Worm (Caenorhabditis elegans): ENCODE measurements around the gene rol-6.

The rol-6 gene

DNA sequence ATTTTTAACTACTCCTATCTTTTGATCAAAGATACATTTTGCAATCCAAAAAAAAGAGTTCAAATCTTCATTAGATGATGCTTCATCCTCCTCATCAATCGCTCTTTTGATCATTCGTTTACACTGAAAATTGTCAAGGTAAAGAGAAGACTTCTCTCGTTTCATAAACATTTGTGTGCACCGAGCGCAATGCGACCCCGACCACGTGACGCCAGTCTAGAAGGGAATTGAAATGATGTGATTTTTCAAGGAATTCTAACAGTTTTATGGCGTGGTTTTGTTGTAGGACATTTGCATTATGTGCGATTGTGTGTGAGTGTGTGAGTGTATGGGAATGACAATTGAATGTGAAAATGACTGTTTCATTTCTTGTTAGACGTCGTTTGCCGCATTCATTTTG, 8.4 kb downstream of the rol-6 start:
- TF ChIP-seq W03F9.2 (tag; optimal IDR thresholded peaks at IDR 0.05) (no peak), dao-5 (tag; optimal IDR thresholded peaks at IDR 0.05) (no peak), him-1 (tag; optimal IDR thresholded peaks at IDR 0.05) (no peak)

DNA sequence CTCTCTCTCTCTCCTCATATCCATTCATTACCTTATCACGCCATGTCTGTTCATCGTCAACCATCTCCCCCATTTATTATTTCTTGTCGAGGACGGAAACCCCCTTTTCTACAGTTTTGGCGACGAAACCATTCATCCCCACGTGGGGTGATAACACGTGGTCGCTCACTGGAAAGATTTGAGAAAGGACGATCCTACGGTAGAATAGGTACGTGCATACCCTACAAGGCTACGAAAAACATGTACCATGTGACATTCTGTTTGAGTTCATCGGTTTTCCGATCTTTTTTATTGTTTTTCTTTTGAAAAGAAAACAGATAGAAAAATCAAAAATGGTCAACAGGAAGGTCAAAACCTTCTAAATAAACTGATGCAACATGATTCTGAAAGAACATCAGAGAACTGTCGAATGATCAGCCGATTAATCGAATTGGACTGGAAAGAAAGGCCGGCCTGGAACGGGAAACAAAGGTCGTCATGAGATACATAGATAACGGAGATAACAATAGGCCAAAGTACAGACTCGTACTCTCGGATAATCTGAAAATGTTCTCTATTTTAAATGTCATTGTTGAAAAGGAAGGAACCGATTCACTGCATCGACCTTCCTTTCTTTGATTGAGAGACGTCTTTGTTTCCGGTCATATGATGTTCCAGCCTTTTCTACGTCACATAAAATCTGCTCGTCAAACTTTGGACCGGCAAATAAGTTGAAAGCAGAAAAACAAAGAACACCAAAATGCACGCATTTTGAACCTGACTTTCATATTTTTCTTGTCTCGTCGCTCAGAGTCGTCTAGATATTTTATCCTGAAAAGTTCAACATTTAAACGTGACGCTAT, 9.4 kb downstream of the rol-6 start:
- TF ChIP-seq W03F9.2 (tag; optimal IDR thresholded peaks at IDR 0.05): no peak
- TF ChIP-seq him-1 (tag; optimal IDR thresholded peaks at IDR 0.05): no peak
- no peak for TF ChIP-seq dao-5 (tag; optimal IDR thresholded peaks at IDR 0.05)

DNA sequence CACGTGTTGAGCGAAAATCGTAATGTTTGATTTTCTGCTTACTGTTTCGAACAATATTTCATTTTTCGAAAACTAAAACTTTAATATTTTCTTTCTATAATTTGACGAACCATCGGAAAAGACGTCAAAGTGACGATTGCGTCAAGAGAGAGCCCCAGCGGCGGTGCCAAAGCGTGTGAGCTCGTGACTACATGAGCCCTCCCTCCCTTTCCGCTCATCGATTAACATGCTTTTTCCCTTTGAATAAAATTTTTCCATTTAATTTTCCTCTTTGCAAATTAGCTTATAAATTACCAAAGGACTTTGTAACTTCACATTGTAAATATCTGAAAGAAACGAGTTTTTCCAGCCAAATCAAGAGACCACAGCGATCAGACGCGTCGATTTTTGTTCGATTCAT, 10.1 kb downstream of the rol-6 start:
- TF ChIP-seq him-1 (tag; optimal IDR thresholded peaks at IDR 0.05) (no peak), W03F9.2 (tag; optimal IDR thresholded peaks at IDR 0.05) (no peak), dao-5 (tag; optimal IDR thresholded peaks at IDR 0.05) (no peak)

DNA sequence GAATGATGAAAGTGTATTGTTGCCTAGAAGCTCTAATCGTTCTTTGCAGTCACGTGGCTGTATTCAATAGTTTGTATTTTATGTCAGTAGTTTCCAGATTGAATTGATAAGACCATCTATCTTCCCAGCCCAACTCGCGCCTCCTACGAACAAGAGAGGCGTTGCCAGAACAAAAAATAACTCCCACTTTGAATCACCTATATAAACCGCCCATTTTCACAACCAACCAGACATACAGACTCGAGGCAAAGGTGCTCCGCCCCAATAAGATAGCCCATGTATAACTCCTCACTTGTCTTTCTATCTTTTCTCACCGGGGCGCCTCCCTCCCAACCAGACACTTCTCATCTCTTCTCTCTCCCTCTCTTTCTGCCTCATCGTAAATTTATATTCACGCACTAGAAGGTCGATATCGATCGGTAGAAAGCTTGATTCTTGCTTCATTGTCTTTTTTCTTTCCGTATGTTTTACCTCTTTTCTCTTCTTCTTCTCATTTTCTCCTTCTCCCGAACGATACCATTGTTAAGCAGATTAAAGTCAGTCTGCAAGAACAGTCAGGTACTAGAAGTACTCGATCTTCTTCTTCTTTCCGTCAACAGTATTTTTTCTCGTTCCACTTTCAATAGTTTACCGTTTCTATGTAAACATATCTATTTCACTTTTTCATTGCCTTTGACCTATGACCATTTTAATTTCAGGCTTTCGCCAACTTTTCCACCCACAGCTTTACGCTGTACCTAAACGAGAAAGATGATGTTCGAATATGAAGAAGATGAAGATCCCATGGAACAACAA, 10.7 kb downstream of the rol-6 start, which contains the start of gene mak-1:
TSS of gene mak-1 (plus strand) at position 693 of the 795 bp plus-strand sequence.
- TF ChIP-seq him-1 (tag; optimal IDR thresholded peaks at IDR 0.05) (no peak), W03F9.2 (tag; optimal IDR thresholded peaks at IDR 0.05) (no peak)

DNA sequence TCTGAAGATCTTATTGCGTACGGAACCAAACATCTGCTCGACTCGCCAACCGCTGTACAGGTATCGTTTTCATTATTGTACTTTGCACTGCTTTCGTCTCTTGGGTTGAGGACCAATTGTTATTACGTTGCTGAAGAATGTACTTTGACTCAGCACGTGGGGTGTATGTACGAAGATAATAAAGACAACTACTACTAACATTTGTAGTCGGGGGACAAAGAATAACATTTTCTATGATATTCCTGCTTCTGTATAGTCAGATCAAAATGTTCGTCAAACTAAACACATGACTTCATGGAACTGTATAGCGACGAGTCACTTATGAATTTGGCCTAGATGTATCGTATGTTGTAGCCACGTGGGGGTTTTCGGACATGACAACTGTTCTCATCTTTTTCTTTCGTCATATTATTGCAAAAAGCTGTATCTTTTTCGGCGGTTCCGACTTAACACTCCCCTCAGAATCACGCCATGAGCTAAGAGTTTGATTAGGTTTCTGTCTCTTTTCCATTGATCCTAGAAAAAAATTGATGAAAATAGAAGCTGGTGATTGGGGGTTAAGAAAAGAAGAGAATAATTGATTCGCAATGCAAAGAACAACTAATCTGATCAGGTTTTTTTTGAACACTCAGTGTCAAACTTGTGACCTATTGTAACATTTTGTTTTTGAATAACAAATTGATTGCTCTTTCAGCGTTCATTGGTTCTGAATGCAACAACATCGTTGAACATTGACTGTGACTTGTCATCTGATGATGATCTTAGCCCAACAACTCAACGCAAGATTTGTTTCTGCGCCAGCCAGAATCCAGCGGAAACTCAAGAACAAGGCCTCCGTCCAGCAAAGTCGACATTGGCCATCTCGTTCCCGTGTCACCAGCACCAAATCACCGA, 12.0 kb downstream of the rol-6 start:
- TF ChIP-seq W03F9.2 (tag; optimal IDR thresholded peaks at IDR 0.05) (no peak), dao-5 (tag; optimal IDR thresholded peaks at IDR 0.05) (no peak), him-1 (tag; optimal IDR thresholded peaks at IDR 0.05) (no peak)

DNA sequence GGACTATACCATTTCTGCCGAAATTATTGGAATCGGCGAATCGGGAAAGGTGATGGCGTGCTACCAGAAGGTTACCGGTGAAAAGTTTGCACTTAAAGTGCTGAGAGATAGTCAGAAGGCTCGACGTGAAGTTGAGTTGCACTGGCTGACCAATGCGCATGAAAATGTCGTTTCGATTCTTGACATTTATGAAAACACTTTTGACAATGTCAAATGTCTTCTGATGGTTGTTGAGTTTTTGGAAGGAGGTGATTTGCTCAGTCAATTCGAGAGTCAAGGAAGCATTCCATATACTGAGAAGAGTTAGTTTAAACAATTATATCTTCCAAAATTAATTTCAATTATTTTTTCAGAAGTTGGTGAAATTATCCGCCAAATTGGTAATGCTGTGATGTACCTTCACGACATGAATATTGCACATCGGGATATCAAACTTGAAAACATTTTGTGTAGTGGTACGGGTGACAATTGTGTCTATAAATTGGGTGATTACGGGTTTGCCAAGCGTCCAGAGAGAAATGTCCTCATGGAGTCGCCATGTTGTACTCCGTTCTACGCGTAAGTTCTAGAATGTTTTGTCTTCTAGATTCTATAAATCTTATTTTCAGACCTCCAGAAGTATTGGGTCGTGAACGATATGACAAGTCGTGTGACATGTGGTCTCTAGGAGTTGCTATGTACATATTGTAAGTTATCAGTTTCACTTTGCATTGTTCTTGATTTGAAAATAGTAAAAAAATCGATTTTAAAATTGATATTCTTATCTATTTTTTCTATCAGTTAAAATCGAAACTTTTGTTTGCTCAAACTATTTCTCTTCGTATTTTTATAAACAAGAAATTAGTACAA, 12.8 kb downstream of the rol-6 start:
- TF ChIP-seq dao-5 (tag; optimal IDR thresholded peaks at IDR 0.05) (no peak), W03F9.2 (tag; optimal IDR thresholded peaks at IDR 0.05) (no peak)

DNA sequence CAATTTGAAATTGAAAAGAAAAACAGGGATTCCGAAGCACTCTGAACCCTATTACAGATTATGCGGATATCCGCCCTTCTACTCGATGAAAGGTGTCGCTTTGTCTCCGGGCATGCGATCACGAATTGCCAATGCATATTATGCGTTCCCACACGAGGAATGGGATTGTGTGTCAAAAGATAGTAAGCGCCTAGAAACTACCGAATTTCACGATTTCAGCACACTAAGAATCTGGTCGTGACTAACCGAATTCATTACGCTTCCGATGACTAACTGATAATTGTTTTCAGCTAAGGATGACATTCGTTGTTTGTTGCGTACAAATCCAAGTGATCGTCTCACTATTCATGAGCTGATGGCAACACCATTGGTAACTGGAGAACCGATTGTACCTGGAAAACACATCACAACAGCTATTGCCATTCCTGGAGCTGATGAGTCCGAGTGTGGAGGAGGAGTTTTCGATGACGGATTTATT, 13.5 kb downstream of the rol-6 start:
- TF ChIP-seq him-1 (tag; optimal IDR thresholded peaks at IDR 0.05) (no peak), dao-5 (tag; optimal IDR thresholded peaks at IDR 0.05) (no peak), W03F9.2 (tag; optimal IDR thresholded peaks at IDR 0.05) (no peak)

DNA sequence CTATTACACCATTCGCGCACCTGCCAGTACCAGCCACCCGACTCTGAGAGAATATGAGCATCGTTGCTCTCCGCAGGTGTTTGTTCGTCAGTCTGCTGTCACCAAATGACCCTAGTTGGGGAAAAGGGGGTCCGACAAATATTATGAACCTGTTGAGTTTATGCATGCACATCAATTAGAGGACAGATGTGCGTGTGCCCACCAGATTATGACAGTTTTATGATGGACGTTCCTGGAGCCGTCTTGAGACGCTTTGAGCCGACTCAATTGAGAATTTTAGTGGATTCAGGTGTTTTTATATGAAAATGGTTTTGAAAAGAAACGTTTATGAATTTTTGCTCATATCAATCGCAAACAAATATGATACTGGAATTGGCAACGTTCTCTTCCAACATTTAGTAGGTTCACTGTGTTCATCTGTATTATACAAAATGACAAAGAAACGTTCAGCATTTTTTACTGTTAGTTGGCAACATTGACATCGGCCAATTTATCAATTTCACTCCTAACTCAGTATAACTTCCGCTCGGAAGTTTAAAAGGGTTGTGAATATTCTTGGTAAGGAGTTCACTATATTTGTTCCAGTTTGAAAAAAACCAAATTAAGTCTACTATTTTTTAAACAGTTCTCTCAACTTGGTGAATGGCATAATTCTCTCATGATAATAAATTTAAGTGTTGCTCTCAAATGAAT, 14.5 kb downstream of the rol-6 start:
- TF ChIP-seq him-1 (tag; optimal IDR thresholded peaks at IDR 0.05) (peak; percentile 2), W03F9.2 (tag; optimal IDR thresholded peaks at IDR 0.05) (no peak)

DNA sequence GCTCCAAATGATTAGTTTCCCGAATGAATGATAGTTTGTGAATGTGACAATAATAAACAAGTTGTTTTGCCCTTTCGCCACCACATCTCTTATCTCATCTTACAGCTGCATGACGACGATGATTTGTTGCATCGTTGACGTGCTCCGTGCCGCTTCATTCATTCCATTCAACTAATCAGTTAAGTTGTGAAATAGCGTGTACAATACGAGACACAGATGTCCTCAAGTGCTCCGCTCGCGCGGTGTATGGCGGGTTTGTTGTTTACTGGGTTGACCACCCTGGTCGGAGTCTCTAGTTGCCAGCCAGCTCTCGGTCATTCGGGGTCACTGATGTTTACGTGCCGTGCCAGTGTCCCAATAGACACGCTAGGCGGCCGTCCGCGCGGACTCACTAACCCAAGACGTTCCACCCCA, 15.1 kb downstream of the rol-6 start:
- TF ChIP-seq dao-5 (tag; optimal IDR thresholded peaks at IDR 0.05) (no peak), him-1 (tag; optimal IDR thresholded peaks at IDR 0.05) (no peak), W03F9.2 (tag; optimal IDR thresholded peaks at IDR 0.05) (no peak)

DNA sequence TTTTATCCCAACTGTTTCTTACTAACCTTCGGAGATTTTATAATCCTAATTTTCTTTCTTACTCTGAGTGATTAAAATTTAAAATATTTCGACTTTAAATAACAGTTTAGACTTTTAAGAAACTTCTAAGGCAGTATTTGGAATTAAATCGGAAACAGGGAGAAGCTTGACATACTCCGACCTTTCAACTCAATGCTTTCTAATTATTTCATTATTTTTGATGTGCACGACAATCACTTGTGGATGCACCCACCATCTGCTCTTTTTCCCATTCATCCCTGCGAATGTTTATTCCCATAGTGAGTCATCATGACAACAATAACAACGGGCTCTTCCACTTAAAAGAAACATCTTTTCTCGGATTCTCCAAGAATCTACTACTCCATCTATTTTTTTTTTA, 15.8 kb downstream of the rol-6 start:
- TF ChIP-seq dao-5 (tag; optimal IDR thresholded peaks at IDR 0.05) (no peak), W03F9.2 (tag; optimal IDR thresholded peaks at IDR 0.05) (no peak), him-1 (tag; optimal IDR thresholded peaks at IDR 0.05) (no peak)

DNA sequence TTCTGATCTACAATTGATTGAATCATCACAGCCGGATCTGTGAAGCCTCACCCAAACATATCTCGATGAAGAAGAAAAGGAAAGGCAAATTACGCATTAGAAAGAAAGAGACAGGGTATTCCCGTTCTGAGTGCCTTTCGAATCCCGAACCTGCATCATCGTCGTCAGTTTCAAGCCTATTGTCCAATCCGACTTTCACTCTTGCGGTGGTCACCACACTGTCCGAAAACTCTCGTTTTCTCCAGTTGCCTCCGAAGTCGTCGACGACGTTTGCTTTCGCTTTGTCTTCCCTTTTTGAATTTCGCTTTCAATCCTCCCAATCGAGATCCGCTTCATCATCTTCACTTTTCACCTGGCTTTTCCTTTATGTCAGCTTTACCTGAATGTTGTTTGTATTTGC, 16.2 kb downstream of the rol-6 start:
- TF ChIP-seq him-1 (tag; optimal IDR thresholded peaks at IDR 0.05): no peak
- no peak for TF ChIP-seq dao-5 (tag; optimal IDR thresholded peaks at IDR 0.05)
- no peak for TF ChIP-seq W03F9.2 (tag; optimal IDR thresholded peaks at IDR 0.05)

DNA sequence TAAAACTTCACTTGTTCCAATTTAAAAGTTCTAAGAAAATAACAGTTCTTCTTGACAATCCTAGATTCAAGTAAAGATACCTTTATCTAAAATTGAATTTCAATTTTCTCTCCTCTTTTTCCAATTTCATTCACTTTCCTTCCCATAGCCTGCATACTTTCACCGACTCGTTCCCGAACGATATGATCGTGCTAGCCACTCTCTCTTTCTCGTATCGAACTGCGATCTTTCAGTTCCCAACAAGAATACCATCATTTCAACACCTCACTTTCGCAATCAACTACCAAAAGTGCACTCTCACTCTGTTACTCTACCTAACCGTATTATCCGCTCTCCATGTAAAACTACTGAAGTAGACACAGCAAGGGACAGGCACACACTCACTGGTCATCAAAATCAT, 17.2 kb downstream of the rol-6 start:
- no peak for TF ChIP-seq him-1 (tag; optimal IDR thresholded peaks at IDR 0.05)
- no peak for TF ChIP-seq dao-5 (tag; optimal IDR thresholded peaks at IDR 0.05)
- no peak for TF ChIP-seq W03F9.2 (tag; optimal IDR thresholded peaks at IDR 0.05)
